Worm (Caenorhabditis elegans) whole organism, midembryonic: ENCODE measurements around the gene B0001.3.
A peak's percentile ranks its signal among the peaks of the same experiment; 100 is the strongest.
"Not testable (repeated sequence)": the region's sequence is repeated elsewhere in the genome, so short reads cannot be mapped to it uniquely, and the experiment has no call there.

ENCODE experiments used
- T22C8.4 ChIP-seq: fragments of 200-800 bp; sonication (Bioruptor generic); IDR thresholded peaks from 2 replicates; pipeline ENCODE4 v1.3.6; 2022; ENCODE audit warnings: missing genetic modification characterization, missing compliant biosample characterization
- cog-1 ChIP-seq: sonication (generic microtip); optimal IDR thresholded peaks from 2 replicates; lab custom pipeline; 2016; ENCODE audit warnings: missing genetic modification characterization, missing compliant biosample characterization
- flt-1 ChIP-seq: fragments of 200-800 bp; sonication (Bioruptor generic); IDR thresholded peaks from 2 replicates; pipeline ENCODE4 v1.3.6; 2022; ENCODE audit warnings: missing genetic modification characterization, missing compliant biosample characterization
- klf-2 ChIP-seq: fragments of 200-800 bp; sonication (Bioruptor generic); conservative IDR thresholded peaks from 2 replicates; pipeline ENCODE4 v1.3.6; 2022; ENCODE audit warnings: missing genetic modification reagents, missing genetic modification characterization, missing compliant biosample characterization
- med-1 ChIP-seq: sonication (generic microtip); optimal IDR thresholded peaks from 2 replicates; lab custom pipeline; 2017; ENCODE audit warnings: missing genetic modification characterization, mild to moderate bottlenecking, missing compliant biosample characterization, antibody characterized with exemption, missing genetic modification reagents; ENCODE audit not compliant: insufficient read depth
- ref-1 ChIP-seq: fragments of 200-800 bp; sonication (Bioruptor generic); conservative IDR thresholded peaks from 2 replicates; pipeline ENCODE4 v1.3.6; 2022; ENCODE audit warnings: missing genetic modification reagents, missing genetic modification characterization, missing compliant biosample characterization
- tab-1 ChIP-seq: fragments of 200-800 bp; sonication (Bioruptor generic); IDR thresholded peaks from 2 replicates; pipeline ENCODE4 v1.3.6; 2022; ENCODE audit warnings: missing genetic modification characterization, missing compliant biosample characterization
- ztf-23 ChIP-seq: fragments of 200-800 bp; sonication (Bioruptor generic); IDR thresholded peaks from 2 replicates; pipeline ENCODE4 v1.3.6; 2022; ENCODE audit warnings: missing genetic modification reagents, missing genetic modification characterization, missing compliant biosample characterization
- ztf-29 ChIP-seq: fragments of 200-800 bp; sonication (Bioruptor generic); IDR thresholded peaks from 2 replicates; pipeline ENCODE4 v1.3.6; 2022; ENCODE audit warnings: missing genetic modification reagents, missing genetic modification characterization, missing compliant biosample characterization

The B0001.3 gene

ce11 chrIV:12157915-12158314, 12.4 kb upstream of the B0001.3 start:
- TF ChIP-seq ztf-23 (GFP tag; lab: Robert Waterston, UW) (no peak), med-1 (GFP tag; lab: Kevin White, UChicago) (no peak), tab-1 (GFP tag; lab: Robert Waterston, UW) (0 out of 2 replicates have a peak, but pooled peaks have one; percentile 7), ref-1 (no peak), T22C8.4 (GFP tag; lab: Robert Waterston, UW) (peak; percentile 66), flt-1 (GFP tag; lab: Robert Waterston, UW) (0 out of 2 replicates have a peak, but pooled peaks have one; percentile 23), klf-2 (GFP tag; lab: Robert Waterston, UW) (no peak), cog-1 (tag; lab: Kevin White, UChicago) (peak; percentile 41), ztf-29 (GFP tag; lab: Robert Waterston, UW) (no peak)

ce11 chrIV:12156642-12157233, 11.2 kb upstream of the B0001.3 start, which contains the start of gene eri-12:
Gene eri-12, plus strand, starts transcription at chrIV:12156838.
- TF ChIP-seq T22C8.4 (GFP tag; lab: Robert Waterston, UW) (0 out of 2 replicates have a peak, but pooled peaks have one; percentile 18), tab-1 (GFP tag; lab: Robert Waterston, UW) (no peak)

DNA sequence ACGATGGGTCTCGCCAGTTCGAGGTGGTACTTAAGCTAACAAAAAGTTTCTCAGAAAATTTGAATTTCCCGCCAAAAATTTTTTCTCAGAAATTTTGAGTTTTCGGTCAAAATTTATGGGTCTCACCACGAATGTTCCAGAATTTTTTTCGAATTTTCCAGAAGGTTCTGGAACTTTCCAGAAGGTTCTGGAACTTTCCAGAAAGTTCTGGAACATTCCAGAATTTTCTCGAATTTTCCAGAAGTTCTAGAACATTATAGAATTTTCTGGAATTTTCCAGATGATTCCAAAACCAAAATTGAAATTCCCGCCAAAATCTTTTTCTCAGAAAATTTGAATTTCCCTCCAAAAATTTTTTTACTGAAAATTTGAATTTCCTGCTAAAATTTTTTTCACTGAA, 10.3 kb upstream of the B0001.3 start:
- TF ChIP-seq flt-1 (GFP tag; lab: Robert Waterston, UW), result peak; percentile 89

- TF ChIP-seq flt-1 (GFP tag; lab: Robert Waterston, UW), result no peak
- no peak for TF ChIP-seq ref-1
- TF ChIP-seq med-1 (GFP tag; lab: Kevin White, UChicago), result no peak
- no peak for TF ChIP-seq T22C8.4 (GFP tag; lab: Robert Waterston, UW)
- TF ChIP-seq tab-1 (GFP tag; lab: Robert Waterston, UW), result no peak
- TF ChIP-seq ztf-23 (GFP tag; lab: Robert Waterston, UW), result no peak
- no peak for TF ChIP-seq ztf-29 (GFP tag; lab: Robert Waterston, UW)
- no peak for TF ChIP-seq klf-2 (GFP tag; lab: Robert Waterston, UW)
- no peak for TF ChIP-seq cog-1 (tag; lab: Kevin White, UChicago)
These were observed 8.7 kb upstream of the B0001.3 start, which contains the start of gene B0001.7 for ce11 chrIV:12154195-12154677. Gene B0001.7, minus strand, starts transcription at chrIV:12154245.

- no peak for TF ChIP-seq ref-1
- no peak for TF ChIP-seq flt-1 (GFP tag; lab: Robert Waterston, UW)
These were observed 5.3 kb upstream of the B0001.3 start, which contains the start of gene B0001.2 for ce11 chrIV:12150877-12151276. Gene B0001.2, minus strand, starts transcription at chrIV:12150977.

DNA sequence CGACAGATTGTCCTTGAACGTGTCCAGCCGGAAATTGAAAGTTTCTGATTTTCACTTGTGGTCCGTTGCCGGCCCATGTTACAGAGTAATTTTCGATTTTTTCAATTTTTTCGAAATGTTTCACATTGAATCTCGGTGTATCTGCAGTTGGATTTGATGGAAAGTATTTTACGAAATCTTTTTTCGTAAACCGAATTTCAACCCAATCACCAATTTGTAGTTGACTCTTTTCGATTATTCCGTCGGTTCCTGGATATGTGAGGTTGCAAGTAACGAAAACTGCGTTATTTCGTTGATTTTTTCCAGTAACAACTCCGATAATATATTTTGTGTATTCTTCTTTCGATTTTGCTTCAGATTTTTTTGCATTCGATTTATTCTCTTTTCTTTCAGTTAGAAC, 4.1 kb upstream of the B0001.3 start:
- TF ChIP-seq ref-1 (no peak), cog-1 (tag; lab: Kevin White, UChicago) (no peak), flt-1 (GFP tag; lab: Robert Waterston, UW) (no peak), tab-1 (GFP tag; lab: Robert Waterston, UW) (no peak), klf-2 (GFP tag; lab: Robert Waterston, UW) (no peak), ztf-29 (GFP tag; lab: Robert Waterston, UW) (no peak), T22C8.4 (GFP tag; lab: Robert Waterston, UW) (no peak), ztf-23 (GFP tag; lab: Robert Waterston, UW) (no peak), med-1 (GFP tag; lab: Kevin White, UChicago) (no peak)

DNA sequence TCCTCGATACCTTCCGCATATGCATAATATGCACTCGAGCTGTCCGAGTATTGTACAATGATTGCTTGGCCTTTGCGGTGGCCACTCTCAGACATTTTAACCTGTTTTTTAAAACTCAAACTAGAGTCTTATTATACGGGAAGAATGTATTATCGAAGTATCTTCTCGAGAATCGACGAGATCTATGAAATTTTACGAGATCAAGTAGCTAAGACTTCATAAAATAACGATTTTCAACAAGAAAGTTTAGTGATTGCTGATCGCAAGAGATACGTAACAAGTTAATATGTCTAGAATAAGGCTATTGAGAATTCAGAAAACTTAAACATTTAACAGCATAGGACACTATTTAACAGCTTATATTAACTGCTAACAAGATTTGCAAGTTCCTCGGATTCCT, 2.3 kb downstream of the B0001.3 start, which contains the start of gene B0001.5:
B0001.5 (minus strand) TSS at position 101 of the 400 bp plus-strand sequence.
- TF ChIP-seq cog-1 (tag; lab: Kevin White, UChicago) (no peak), ref-1 (no peak), tab-1 (GFP tag; lab: Robert Waterston, UW) (no peak), T22C8.4 (GFP tag; lab: Robert Waterston, UW) (no peak), ztf-29 (GFP tag; lab: Robert Waterston, UW) (no peak), ztf-23 (GFP tag; lab: Robert Waterston, UW) (no peak), med-1 (GFP tag; lab: Kevin White, UChicago) (no peak), klf-2 (GFP tag; lab: Robert Waterston, UW) (no peak), flt-1 (GFP tag; lab: Robert Waterston, UW) (no peak)

ce11 chrIV:12140959-12141358, 4.6 kb downstream of the B0001.3 start, which contains the start of gene B0001.8:
Gene B0001.8, minus strand, starts transcription at chrIV:12141059.
- TF ChIP-seq tab-1 (GFP tag; lab: Robert Waterston, UW) (no peak), T22C8.4 (GFP tag; lab: Robert Waterston, UW) (no peak), flt-1 (GFP tag; lab: Robert Waterston, UW) (no peak), klf-2 (GFP tag; lab: Robert Waterston, UW) (no peak), med-1 (GFP tag; lab: Kevin White, UChicago) (no peak), cog-1 (tag; lab: Kevin White, UChicago) (no peak), ref-1 (no peak), ztf-23 (GFP tag; lab: Robert Waterston, UW) (no peak), ztf-29 (GFP tag; lab: Robert Waterston, UW) (no peak)

DNA sequence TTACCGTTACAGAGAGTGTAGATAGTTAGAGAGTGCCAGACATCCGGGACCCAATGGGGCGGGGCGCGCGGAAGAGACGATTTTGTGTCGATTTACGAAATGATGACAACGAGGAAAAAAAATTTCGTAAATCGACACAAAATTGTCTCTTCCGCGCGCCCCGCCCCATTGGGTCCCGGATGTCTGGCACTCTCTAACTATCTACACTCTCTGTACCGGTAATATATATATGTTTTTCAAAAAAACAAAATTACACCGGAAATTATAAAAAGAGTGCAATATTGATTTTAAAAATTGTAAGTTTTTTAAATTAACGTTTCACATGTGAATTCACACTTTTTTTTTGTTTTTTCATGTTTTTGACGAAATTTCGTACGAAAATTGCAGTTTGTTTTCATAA, 7.4 kb downstream of the B0001.3 start, which contains the start of gene B0001.4:
B0001.4 (minus strand) TSS at position 101 of the 400 bp plus-strand sequence.
- TF ChIP-seq med-1 (GFP tag; lab: Kevin White, UChicago); ref-1; klf-2 (GFP tag; lab: Robert Waterston, UW): not testable (repeated sequence)

ce11 chrIV:12134991-12135390, 10.5 kb downstream of the B0001.3 start:
- no peak for TF ChIP-seq ref-1
- no peak for TF ChIP-seq klf-2 (GFP tag; lab: Robert Waterston, UW)
- TF ChIP-seq ztf-23 (GFP tag; lab: Robert Waterston, UW), result no peak
- TF ChIP-seq tab-1 (GFP tag; lab: Robert Waterston, UW), result no peak
- TF ChIP-seq T22C8.4 (GFP tag; lab: Robert Waterston, UW), result no peak
- no peak for TF ChIP-seq flt-1 (GFP tag; lab: Robert Waterston, UW)
- no peak for TF ChIP-seq ztf-29 (GFP tag; lab: Robert Waterston, UW)
- TF ChIP-seq med-1 (GFP tag; lab: Kevin White, UChicago), result no peak
- TF ChIP-seq cog-1 (tag; lab: Kevin White, UChicago), result no peak
